Worm (Caenorhabditis elegans) whole organism, early embryonic: ENCODE measurements around the gene kvs-4.

Source experiments
- B0310.2 ChIP-seq: sonication (generic microtip); optimal IDR thresholded peaks from 2 replicates; lab custom pipeline; 2016; ENCODE audit warnings: mild to moderate bottlenecking, missing genetic modification characterization, missing compliant biosample characterization
- F13C5.2 ChIP-seq: sonication (generic microtip); optimal IDR thresholded peaks from 2 replicates; lab custom pipeline; 2017; ENCODE audit warnings: mild to moderate bottlenecking, missing genetic modification characterization, inconsistent platforms, missing compliant biosample characterization
- aly-1 ChIP-seq: sonication (generic microtip); optimal IDR thresholded peaks from 2 replicates; lab custom pipeline; 2016; ENCODE audit warnings: missing genetic modification characterization, missing compliant biosample characterization
- ama-1 ChIP-seq: fragments of 150-350 bp; optimal IDR thresholded peaks from 2 replicates; lab custom pipeline; 2014
- ceh-13 ChIP-seq: fragments of 200-800 bp; sonication (Bioruptor generic); optimal IDR thresholded peaks from 2 replicates; lab custom pipeline; 2018; ENCODE audit warnings: mild to moderate bottlenecking, missing genetic modification characterization, missing compliant biosample characterization
- ceh-36 ChIP-seq: sonication (generic microtip); optimal IDR thresholded peaks from 2 replicates; lab custom pipeline; 2016; ENCODE audit warnings: missing genetic modification characterization, inconsistent platforms, missing compliant biosample characterization
- ets-7 ChIP-seq: sonication (generic microtip); optimal IDR thresholded peaks from 2 replicates; lab custom pipeline; 2016; ENCODE audit warnings: missing genotype, missing genetic modification characterization, missing compliant biosample characterization
- flt-1 ChIP-seq: fragments of 200-800 bp; sonication (Bioruptor generic); IDR thresholded peaks from 2 replicates; pipeline ENCODE4 v1.3.6; 2022; ENCODE audit warnings: missing genetic modification characterization, missing compliant biosample characterization
- hmbx-1 ChIP-seq: sonication (generic microtip); optimal IDR thresholded peaks from 2 replicates; lab custom pipeline; 2016; ENCODE audit warnings: mild to moderate bottlenecking, missing genetic modification characterization, missing compliant biosample characterization
- hmg-4 ChIP-seq: fragments of 200-800 bp; sonication (Bioruptor generic); optimal IDR thresholded peaks from 2 replicates; lab custom pipeline; 2018; ENCODE audit warnings: mild to moderate bottlenecking, missing genetic modification characterization, missing compliant biosample characterization
- hnd-1 ChIP-seq: sonication (generic microtip); optimal IDR thresholded peaks from 2 replicates; lab custom pipeline; 2016; ENCODE audit warnings: missing genetic modification characterization, missing compliant biosample characterization
- pes-1 ChIP-seq: fragments of 200-800 bp; sonication (Bioruptor generic); IDR thresholded peaks from 2 replicates; pipeline ENCODE4 v1.3.6; 2022; ENCODE audit warnings: missing genetic modification reagents, missing genetic modification characterization, missing compliant biosample characterization
- scrt-1 ChIP-seq: fragments of 200-800 bp; sonication (Bioruptor generic); IDR thresholded peaks from 2 replicates; pipeline ENCODE4 v1.3.6; 2022; ENCODE audit warnings: missing genetic modification characterization, missing compliant biosample characterization
- sea-1 ChIP-seq: fragments of 200-800 bp; sonication (Bioruptor generic); conservative IDR thresholded peaks from 2 replicates; pipeline ENCODE4 v1.3.6; 2022; ENCODE audit warnings: missing genetic modification characterization, missing compliant biosample characterization
- tbx-11 ChIP-seq: fragments of 200-800 bp; sonication (Bioruptor generic); IDR thresholded peaks from 2 replicates; pipeline ENCODE4 v1.3.6; 2022; ENCODE audit warnings: missing genetic modification characterization, missing compliant biosample characterization
- tbx-37 ChIP-seq: fragments of 200-800 bp; sonication (Bioruptor generic); conservative IDR thresholded peaks from 2 replicates; pipeline ENCODE4 v1.3.6; 2022; ENCODE audit warnings: missing genetic modification reagents, missing genetic modification characterization, missing compliant biosample characterization
- tra-4 ChIP-seq: sonication (generic microtip); optimal IDR thresholded peaks from 2 replicates; lab custom pipeline; 2017; ENCODE audit warnings: missing genetic modification characterization, missing compliant biosample characterization

kvs-4 gene

DNA sequence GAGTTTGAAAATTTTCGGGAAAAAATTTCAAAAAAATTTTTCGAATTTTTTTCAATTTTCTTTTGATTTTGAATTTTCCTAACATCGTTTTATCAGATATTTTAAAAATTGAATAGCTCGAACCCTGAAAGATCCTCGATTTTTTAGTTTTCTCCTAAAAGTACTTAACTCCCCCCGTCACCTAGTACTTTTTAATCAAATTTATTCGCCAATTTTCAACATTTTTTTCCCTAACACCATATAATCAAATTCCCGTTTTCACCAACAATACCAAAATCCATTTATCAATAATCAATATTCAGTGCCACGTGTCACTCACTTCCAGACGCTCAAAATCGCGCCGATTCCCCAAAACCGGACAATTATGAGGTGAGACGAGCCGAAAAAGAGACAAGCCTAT lies at the start of gene kvs-4:
Gene kvs-4 (plus strand): TSS at position 301 of the 400 bp plus-strand sequence.
- no peak for TF ChIP-seq ceh-36 (tag; lab: Kevin White, UChicago)
- TF ChIP-seq F13C5.2 (tag; lab: Kevin White, UChicago) = no peak
- TF ChIP-seq scrt-1 = no peak
- no peak for TF ChIP-seq aly-1
- no peak for TF ChIP-seq hmg-4 (GFP tag; lab: Kevin White, UChicago)
- no peak for TF ChIP-seq hmbx-1 (tag; lab: Kevin White, UChicago)
- no peak for TF ChIP-seq tbx-37 (GFP tag; lab: Robert Waterston, UW)
- no peak for TF ChIP-seq ama-1 (lab: Kevin White, UChicago)
- no peak for TF ChIP-seq ceh-13 (GFP tag; lab: Kevin White, UChicago)
- no peak for TF ChIP-seq flt-1 (GFP tag; lab: Robert Waterston, UW)
- TF ChIP-seq B0310.2 (tag; lab: Kevin White, UChicago) = no peak
- no peak for TF ChIP-seq tra-4 (tag; lab: Kevin White, UChicago)
- no peak for TF ChIP-seq pes-1 (GFP tag; lab: Robert Waterston, UW)
- no peak for TF ChIP-seq tbx-11 (GFP tag; lab: Robert Waterston, UW)
- no peak for TF ChIP-seq sea-1

DNA sequence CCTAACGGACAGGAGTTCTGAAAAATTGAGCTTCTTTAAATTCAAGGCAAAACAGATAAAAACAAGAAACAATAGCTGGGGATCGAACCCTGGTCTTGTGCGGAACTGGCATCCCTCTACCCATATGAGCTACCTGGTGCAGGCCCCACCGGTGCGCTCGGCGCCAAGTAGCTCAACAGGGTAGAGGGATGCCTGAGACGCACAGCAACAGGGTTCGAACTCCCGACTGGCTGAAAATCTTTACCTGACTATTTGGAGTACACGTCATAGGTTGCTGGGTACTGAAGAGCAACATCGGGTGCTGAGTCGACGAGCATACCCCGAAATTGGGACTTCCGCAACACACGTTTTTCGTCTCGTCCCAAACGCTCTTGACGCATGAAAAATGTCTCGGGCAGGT lies 49.5 kb upstream of the kvs-4 start:
- TF ChIP-seq ama-1 (lab: Kevin White, UChicago) = no peak
- TF ChIP-seq pes-1 (GFP tag; lab: Robert Waterston, UW) = no peak
- no peak for TF ChIP-seq hnd-1 (tag; lab: Kevin White, UChicago)
- TF ChIP-seq scrt-1 = no peak
- TF ChIP-seq hmbx-1 (tag; lab: Kevin White, UChicago) = no peak
- no peak for TF ChIP-seq F13C5.2 (tag; lab: Kevin White, UChicago)
- TF ChIP-seq tbx-37 (GFP tag; lab: Robert Waterston, UW) = no peak

DNA sequence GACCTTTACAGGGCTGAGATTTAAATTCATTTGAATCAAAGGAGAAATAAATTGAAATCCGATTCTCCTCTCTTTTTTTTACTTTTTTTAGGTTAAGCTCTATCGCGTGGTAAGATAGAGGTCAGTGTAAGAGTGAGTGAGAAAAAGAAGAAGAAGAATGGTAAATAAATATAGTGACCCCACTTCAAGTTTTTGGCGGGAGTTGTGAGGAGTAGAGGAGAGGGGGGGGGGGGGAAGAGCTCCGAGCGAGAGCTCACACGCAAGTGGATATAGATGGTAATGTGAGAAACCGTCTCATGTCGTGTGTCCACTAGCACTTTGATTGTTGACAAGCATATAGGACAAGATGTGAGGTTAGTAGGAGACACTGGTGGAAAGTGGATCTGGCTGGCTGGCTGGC lies 45.4 kb upstream of the kvs-4 start, which contains the start of gene W05B2.2:
Gene W05B2.2 (minus strand): TSS at position 101 of the 400 bp plus-strand sequence.
- TF ChIP-seq ets-7 (tag; lab: Kevin White, UChicago) (no peak), aly-1 (no peak), tbx-37 (GFP tag; lab: Robert Waterston, UW) (no peak), hnd-1 (tag; lab: Kevin White, UChicago) (no peak)

DNA sequence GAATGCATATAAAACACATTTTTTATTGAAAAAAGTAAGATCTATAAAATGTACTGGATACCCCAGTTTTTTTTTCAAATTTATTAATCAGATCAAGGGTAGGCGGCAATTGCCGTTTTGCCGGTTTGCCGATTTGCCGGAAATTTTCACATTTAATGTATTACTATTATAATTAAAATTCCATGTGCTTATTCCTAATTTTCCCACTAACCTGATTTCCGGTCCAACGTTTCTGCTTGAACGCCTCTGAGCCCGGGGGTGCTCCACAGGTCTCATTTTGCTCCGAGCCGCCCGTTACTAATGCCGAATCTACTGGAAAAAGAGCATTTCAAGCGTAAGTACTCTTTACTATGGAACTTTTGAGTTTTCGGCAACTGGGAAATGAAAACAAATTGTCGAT lies 42.7 kb upstream of the kvs-4 start, which contains the start of gene dhc-4:
Gene dhc-4 (plus strand): TSS at position 301 of the 400 bp plus-strand sequence.
- no peak for TF ChIP-seq sea-1
- no peak for TF ChIP-seq flt-1 (GFP tag; lab: Robert Waterston, UW)

DNA sequence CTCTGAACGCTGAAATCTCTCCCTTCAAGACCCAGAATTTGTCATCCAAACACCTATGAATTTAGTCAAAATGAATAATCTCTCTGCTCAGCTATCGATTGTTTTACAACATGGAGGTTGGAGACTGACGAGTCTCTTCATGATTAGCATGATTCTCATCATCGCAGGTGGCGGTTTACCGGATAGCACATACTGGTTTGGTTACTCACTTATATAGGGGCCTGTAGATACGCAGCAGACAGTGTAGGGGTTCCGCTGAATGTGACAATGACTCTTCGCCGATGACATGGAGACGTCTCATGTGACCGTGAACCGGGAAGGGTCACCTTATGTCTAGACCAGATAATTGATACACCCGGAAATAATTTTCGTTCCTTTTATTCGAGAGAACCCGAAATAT lies 35.8 kb upstream of the kvs-4 start:
- no peak for TF ChIP-seq aly-1
- TF ChIP-seq hmg-4 (GFP tag; lab: Kevin White, UChicago) = no peak
- no peak for TF ChIP-seq hnd-1 (tag; lab: Kevin White, UChicago)

DNA sequence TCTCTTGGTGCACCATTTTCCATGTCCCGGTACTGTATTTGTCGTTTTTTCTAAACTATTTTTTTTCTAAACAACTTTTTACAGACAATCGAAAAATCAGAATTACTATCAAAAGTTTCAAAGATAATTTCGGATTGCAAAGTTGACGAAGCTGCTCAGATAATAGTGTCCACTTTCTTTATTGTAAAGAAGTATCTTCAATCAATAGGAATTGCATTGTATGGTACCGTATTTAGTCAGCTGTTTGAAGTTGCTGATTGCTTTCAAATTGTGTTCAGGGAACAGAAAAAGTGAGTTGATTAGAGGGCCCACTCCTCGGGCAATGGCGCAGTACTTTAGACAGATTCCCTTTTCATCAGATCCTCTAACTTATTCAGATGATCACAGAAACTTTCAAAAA lies 30.8 kb upstream of the kvs-4 start:
- TF ChIP-seq hmg-4 (GFP tag; lab: Kevin White, UChicago) (no peak), ets-7 (tag; lab: Kevin White, UChicago) (no peak), F13C5.2 (tag; lab: Kevin White, UChicago) (no peak), tra-4 (tag; lab: Kevin White, UChicago) (no peak), B0310.2 (tag; lab: Kevin White, UChicago) (no peak)

DNA sequence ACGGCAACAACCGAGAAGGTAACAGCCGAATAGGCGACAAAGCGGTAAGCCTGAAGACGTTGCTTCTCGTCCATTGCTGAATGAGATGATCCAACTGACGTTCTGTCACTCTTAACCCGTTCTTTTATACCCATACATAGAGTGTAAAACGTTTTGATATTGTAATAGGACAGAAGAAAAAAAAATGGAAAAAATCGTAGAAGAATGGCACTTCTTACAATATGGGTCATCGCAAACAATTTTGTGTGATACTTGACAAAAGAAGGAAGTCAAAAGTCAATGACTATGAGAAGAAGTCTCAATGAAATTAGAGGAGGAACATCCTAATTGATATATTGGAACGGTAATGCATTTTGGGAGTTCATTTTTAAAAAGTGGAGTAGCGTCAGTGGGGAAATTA lies 29.2 kb upstream of the kvs-4 start, which contains the start of gene col-92:
Gene col-92 (minus strand): TSS at position 101 of the 400 bp plus-strand sequence.
- TF ChIP-seq hmbx-1 (tag; lab: Kevin White, UChicago) (no peak), flt-1 (GFP tag; lab: Robert Waterston, UW) (no peak), tbx-11 (GFP tag; lab: Robert Waterston, UW) (no peak), tra-4 (tag; lab: Kevin White, UChicago) (no peak), tbx-37 (GFP tag; lab: Robert Waterston, UW) (no peak), sea-1 (no peak), B0310.2 (tag; lab: Kevin White, UChicago) (no peak), F13C5.2 (tag; lab: Kevin White, UChicago) (no peak), ets-7 (tag; lab: Kevin White, UChicago) (no peak), aly-1 (no peak), hmg-4 (GFP tag; lab: Kevin White, UChicago) (no peak), hnd-1 (tag; lab: Kevin White, UChicago) (no peak)

DNA sequence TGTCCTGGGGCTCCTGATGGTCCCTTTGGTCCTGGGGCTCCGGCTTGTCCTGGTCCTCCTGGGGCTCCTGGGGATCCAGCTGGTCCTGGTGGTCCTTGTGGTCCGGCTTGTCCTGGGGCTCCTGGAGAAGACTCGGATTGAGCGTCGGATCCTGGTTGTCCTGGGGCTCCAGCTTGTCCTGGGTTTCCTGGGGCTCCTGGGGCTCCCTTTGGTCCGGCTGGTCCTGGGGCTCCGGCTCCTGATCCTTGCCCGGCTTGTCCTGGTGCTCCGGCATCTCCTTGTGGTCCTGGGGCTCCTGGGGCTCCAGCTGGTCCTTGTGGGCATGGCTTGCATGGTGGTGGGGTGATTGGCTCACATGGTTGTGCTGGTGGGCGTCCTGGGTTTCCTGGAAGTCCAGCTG lies 27.6 kb upstream of the kvs-4 start:
- TF ChIP-seq sea-1 (0 out of 2 replicates have a peak, but pooled peaks have one; percentile 15), scrt-1 (0 out of 2 replicates have a peak, but pooled peaks have one; percentile 30)

DNA sequence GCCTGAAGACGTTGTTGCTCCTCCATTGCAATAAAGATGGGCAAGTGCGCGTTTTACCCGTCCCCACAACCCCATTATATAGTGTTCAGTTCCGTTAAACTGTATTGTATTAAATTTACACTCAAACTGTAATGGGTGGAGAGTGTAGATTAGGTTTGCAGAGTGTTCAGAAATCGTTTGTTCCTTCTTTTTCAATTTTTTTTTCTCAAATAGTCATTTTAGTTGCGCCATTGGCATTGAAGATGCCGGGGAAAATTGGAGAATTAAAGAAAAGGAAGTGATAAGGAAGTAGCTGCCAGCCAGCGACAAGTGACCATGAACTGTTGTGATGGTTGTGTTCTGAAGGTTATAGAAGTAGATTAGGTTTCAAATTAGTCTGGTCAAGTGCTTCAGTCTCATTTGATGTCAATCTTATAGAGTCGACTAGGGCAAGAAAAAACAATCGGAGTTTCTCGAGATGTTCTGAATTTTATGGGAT lies 26.8 kb upstream of the kvs-4 start, which contains the start of gene col-93:
Gene col-93 (minus strand): TSS at position 51 of the 478 bp plus-strand sequence.
- TF ChIP-seq tbx-37 (GFP tag; lab: Robert Waterston, UW) (no peak), F13C5.2 (tag; lab: Kevin White, UChicago) (no peak), sea-1 (no peak), hnd-1 (tag; lab: Kevin White, UChicago) (no peak), B0310.2 (tag; lab: Kevin White, UChicago) (no peak)
